Worm (Caenorhabditis elegans) whole organism, midembryonic: ENCODE measurements around the gene F47B8.14.

Experiments
- T22C8.4 ChIP-seq: fragments of 200-800 bp; sonication (Bioruptor generic); IDR thresholded peaks from 2 replicates; pipeline ENCODE4 v1.3.6; 2022; ENCODE audit warnings: missing genetic modification characterization, missing compliant biosample characterization
- cog-1 ChIP-seq: sonication (generic microtip); optimal IDR thresholded peaks from 2 replicates; lab custom pipeline; 2016; ENCODE audit warnings: missing genetic modification characterization, missing compliant biosample characterization
- flt-1 ChIP-seq: fragments of 200-800 bp; sonication (Bioruptor generic); IDR thresholded peaks from 2 replicates; pipeline ENCODE4 v1.3.6; 2022; ENCODE audit warnings: missing genetic modification characterization, missing compliant biosample characterization
- klf-2 ChIP-seq: fragments of 200-800 bp; sonication (Bioruptor generic); conservative IDR thresholded peaks from 2 replicates; pipeline ENCODE4 v1.3.6; 2022; ENCODE audit warnings: missing genetic modification reagents, missing genetic modification characterization, missing compliant biosample characterization
- med-1 ChIP-seq: sonication (generic microtip); optimal IDR thresholded peaks from 2 replicates; lab custom pipeline; 2017; ENCODE audit warnings: missing genetic modification characterization, mild to moderate bottlenecking, missing compliant biosample characterization, antibody characterized with exemption, missing genetic modification reagents; ENCODE audit not compliant: insufficient read depth
- ref-1 ChIP-seq: fragments of 200-800 bp; sonication (Bioruptor generic); conservative IDR thresholded peaks from 2 replicates; pipeline ENCODE4 v1.3.6; 2022; ENCODE audit warnings: missing genetic modification reagents, missing genetic modification characterization, missing compliant biosample characterization
- tab-1 ChIP-seq: fragments of 200-800 bp; sonication (Bioruptor generic); IDR thresholded peaks from 2 replicates; pipeline ENCODE4 v1.3.6; 2022; ENCODE audit warnings: missing genetic modification characterization, missing compliant biosample characterization
- ztf-23 ChIP-seq: fragments of 200-800 bp; sonication (Bioruptor generic); IDR thresholded peaks from 2 replicates; pipeline ENCODE4 v1.3.6; 2022; ENCODE audit warnings: missing genetic modification reagents, missing genetic modification characterization, missing compliant biosample characterization
- ztf-29 ChIP-seq: fragments of 200-800 bp; sonication (Bioruptor generic); IDR thresholded peaks from 2 replicates; pipeline ENCODE4 v1.3.6; 2022; ENCODE audit warnings: missing genetic modification reagents, missing genetic modification characterization, missing compliant biosample characterization

Gene F47B8.14

DNA sequence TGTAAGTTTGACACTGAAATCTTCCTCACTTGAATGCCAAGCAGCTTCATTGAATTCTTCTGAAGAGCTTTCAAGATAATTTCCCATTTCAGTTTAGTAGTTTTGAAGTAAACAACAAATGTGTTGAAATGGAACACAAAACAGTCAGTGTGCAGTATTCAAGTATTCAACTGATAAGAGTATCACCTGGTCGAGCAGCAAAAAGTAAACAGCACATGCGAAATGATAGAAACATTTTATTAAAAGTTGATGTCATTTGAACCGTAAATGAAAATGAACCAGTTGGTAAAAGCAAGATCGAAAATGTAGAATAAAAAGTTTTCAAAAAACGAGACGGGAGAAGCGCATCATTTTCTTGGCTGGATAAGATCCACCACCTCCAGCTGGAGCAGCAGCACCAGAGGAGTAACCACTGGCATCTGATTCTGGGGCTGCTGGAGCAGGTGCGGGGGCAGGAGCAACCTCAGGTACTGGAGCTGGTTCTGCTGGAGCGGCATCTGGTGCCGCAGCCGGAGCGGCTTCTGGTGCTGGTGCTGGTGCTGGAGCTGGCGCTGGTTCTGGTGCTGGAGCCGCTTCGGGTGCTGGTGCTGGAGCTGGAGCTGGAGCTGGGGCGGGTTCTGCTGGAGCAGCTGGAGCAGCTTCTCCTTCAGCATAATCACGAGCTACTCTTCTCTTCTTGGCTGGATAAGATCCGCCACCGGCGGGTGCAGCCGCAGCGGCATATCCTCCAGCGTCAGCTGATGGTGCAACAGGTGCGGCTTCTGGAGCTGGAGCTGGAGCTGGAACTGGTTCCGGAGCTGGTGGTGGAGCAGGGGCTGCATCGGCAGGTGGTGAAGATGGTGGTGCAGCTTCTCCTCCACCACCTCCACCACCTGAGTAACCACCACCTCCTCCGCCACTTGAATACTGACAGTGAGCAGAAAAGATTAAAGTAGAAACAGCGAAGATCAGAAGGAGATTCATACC is 4.4 kb downstream of the F47B8.14 start, which contains the start of the genes F47B8.4 and F47B8.18:
TSS of gene F47B8.4 (minus strand) at position 172 of the 966 bp plus-strand sequence.
TSS of gene F47B8.18 (minus strand) at position 963 of the 966 bp plus-strand sequence.
- no peak for TF ChIP-seq ref-1 (GFP tag; lab: Robert Waterston, UW)
- no peak for TF ChIP-seq T22C8.4
- no peak for TF ChIP-seq ztf-23 (GFP tag; lab: Robert Waterston, UW)
- no peak for TF ChIP-seq ztf-29 (GFP tag; lab: Robert Waterston, UW)
- no peak for TF ChIP-seq flt-1 (GFP tag; lab: Robert Waterston, UW)
- no peak for TF ChIP-seq klf-2
- no peak for TF ChIP-seq tab-1
- TF ChIP-seq cog-1 (tag; lab: Kevin White, UChicago): no peak
- no peak for TF ChIP-seq med-1

DNA sequence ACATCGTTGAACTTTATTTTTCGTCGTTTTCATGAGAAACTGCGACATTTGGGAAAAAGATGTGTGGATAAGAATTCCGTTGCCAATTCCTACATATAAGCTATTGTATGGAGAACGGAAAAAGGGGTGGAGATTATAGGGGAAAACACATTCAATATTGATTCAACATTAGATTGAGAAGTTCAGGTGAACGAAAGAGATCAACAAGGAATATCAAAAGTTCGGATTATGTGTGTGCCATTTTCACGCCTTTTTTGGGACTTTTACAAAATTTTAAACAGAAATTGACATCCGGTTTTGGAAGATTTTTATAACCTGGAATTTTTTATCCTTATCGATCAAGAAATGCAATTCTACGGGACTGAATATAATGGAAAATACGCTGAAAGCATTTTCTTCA is 7.4 kb downstream of the F47B8.14 start, which contains the start of gene F47B8.5:
TSS of gene F47B8.5 (minus strand) at position 101 of the 400 bp plus-strand sequence.
- TF ChIP-seq tab-1: no peak
- no peak for TF ChIP-seq flt-1 (GFP tag; lab: Robert Waterston, UW)

DNA sequence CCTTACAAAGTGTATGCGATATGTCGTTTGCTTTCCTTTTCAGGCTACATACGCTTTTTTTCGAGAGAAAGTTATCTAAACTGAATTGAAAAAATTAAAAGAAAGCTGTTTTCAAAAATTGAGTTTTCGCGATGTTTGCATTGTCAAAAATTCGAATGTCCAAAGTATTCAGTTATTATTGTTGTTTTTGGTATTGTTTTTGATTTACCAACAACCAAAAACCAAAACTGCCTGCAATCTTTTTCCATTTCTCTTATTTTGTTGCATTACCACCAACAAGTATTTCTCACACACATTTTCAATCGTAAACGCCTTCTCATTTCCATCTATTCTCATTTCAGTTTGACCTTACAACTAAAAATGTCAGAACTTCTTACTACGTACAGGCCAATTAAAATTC is 8.5 kb downstream of the F47B8.14 start, which contains the start of gene pepm-1:
TSS of gene pepm-1 (plus strand) at position 301 of the 400 bp plus-strand sequence.
- TF ChIP-seq T22C8.4 (no peak), ztf-23 (GFP tag; lab: Robert Waterston, UW) (no peak), med-1 (no peak), ztf-29 (GFP tag; lab: Robert Waterston, UW) (no peak), tab-1 (no peak), ref-1 (GFP tag; lab: Robert Waterston, UW) (no peak), klf-2 (no peak), cog-1 (tag; lab: Kevin White, UChicago) (no peak)

DNA sequence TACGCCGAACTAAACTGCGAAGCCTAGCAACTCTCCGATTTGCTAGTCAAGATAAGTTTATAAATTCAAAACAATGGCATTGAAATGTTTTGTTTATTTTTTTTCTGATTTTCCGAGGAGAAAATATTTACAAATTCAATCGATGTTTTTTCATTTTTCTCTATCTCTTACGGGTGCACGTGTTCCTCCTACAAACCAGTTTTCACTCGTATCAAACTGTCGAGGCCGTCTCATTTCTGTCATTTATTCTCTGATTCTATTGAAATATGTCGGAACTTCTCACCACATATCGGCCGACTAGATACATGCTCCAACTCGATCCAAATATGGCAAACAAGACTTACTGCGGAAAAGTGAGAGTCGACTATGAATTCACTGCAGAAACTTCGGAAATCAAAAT is 11.1 kb downstream of the F47B8.14 start, which contains the start of gene F47B8.8:
TSS of gene F47B8.8 (plus strand) at position 257 of the 400 bp plus-strand sequence.
- no peak for TF ChIP-seq klf-2
- no peak for TF ChIP-seq tab-1
- TF ChIP-seq med-1: no peak
- TF ChIP-seq ztf-29 (GFP tag; lab: Robert Waterston, UW): no peak
- TF ChIP-seq T22C8.4: no peak
- no peak for TF ChIP-seq ref-1 (GFP tag; lab: Robert Waterston, UW)
- no peak for TF ChIP-seq flt-1 (GFP tag; lab: Robert Waterston, UW)
- no peak for TF ChIP-seq ztf-23 (GFP tag; lab: Robert Waterston, UW)
- TF ChIP-seq cog-1 (tag; lab: Kevin White, UChicago): no peak

DNA sequence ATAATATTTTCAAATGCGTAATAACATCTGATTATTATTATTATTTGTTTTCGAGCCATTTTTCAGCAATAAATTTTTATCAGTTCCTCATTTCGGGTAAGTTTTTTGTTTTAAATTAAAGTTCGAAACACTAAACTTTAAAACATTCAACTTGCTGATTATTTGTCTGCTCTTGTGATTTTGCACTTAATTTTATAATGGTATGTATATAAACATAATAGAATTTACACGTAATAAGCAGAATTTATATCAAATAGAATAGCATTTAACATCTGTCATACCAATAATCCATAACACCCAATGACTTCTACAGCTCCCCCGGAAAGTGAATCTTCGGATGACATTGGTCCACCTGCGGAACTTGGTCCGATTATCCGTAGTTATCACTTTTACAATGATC is 12.8 kb downstream of the F47B8.14 start, which contains the start of gene srm-4:
TSS of gene srm-4 (plus strand) at position 301 of the 400 bp plus-strand sequence.
- no peak for TF ChIP-seq ref-1 (GFP tag; lab: Robert Waterston, UW)
- no peak for TF ChIP-seq klf-2
- TF ChIP-seq flt-1 (GFP tag; lab: Robert Waterston, UW): no peak
- no peak for TF ChIP-seq T22C8.4
- no peak for TF ChIP-seq tab-1
- no peak for TF ChIP-seq ztf-29 (GFP tag; lab: Robert Waterston, UW)
- TF ChIP-seq ztf-23 (GFP tag; lab: Robert Waterston, UW): no peak
- TF ChIP-seq med-1: no peak

DNA sequence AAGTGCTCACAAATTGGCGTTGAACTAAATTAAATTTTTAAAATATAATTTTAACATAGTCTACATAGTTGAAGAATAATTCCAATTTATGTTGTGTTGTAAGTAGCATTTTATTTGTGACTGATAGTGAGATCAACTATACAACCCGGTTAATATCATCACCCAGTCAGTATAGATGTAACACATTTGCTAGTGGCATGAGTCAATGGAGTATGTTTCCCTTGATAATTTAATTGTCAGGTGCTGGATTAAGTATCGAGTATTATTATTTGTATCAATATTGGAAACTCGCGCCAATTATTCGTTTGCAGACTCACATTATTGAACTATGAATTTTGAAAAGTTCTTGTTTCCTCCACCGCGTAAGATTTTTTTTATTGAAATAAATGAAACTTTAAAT is 14.6 kb downstream of the F47B8.14 start, which contains the start of gene srm-5:
TSS of gene srm-5 (plus strand) at position 301 of the 400 bp plus-strand sequence.
- TF ChIP-seq klf-2: no peak
- TF ChIP-seq tab-1: no peak
- TF ChIP-seq ref-1 (GFP tag; lab: Robert Waterston, UW): no peak
- TF ChIP-seq ztf-29 (GFP tag; lab: Robert Waterston, UW): no peak
- TF ChIP-seq cog-1 (tag; lab: Kevin White, UChicago): no peak
- no peak for TF ChIP-seq med-1
- TF ChIP-seq flt-1 (GFP tag; lab: Robert Waterston, UW): no peak

DNA sequence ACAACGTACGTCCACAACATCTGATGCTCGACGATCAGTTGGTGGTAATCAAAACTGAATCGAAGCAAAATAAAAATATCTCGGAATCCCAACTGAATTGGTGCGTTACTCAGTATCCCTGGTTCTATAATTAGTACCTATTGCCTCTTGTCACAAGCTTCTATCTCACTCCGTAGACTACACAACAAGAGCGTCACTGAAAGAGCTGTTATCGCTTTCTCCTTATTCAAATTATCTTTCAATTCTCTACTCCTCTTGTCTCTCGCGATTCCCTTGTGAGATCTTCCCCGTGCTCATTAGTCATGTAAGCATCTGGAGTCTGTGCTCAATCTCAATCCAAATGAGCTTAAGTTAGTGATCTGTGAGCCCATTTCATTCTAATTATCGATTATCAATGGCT is 16.3 kb downstream of the F47B8.14 start, which contains the start of gene srm-6:
TSS of gene srm-6 (plus strand) at position 301 of the 400 bp plus-strand sequence.
- no peak for TF ChIP-seq ref-1 (GFP tag; lab: Robert Waterston, UW)
- no peak for TF ChIP-seq T22C8.4
- no peak for TF ChIP-seq flt-1 (GFP tag; lab: Robert Waterston, UW)
- TF ChIP-seq klf-2: no peak
- TF ChIP-seq tab-1: no peak
- TF ChIP-seq ztf-29 (GFP tag; lab: Robert Waterston, UW): no peak
- no peak for TF ChIP-seq cog-1 (tag; lab: Kevin White, UChicago)
- no peak for TF ChIP-seq med-1
- no peak for TF ChIP-seq ztf-23 (GFP tag; lab: Robert Waterston, UW)

DNA sequence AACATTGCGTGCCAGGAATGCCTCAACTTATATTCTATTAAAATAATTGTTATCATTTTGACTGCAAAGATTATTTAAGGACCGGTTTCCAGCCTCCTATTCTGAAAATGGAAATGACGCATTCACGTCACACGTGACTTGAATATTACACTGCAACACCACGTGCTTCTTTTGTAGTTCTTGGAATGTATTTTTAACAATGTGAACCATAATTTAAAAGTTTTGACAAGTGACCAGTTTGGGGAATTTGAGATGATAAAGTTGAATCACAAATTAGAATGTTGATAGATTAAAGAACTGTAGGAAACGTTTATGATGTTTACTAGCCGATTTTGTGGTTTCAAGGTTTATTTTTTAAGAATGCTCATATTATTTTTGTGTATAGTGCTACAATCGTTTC is 21.3 kb downstream of the F47B8.14 start, which contains the start of gene F47B8.10:
TSS of gene F47B8.10 (plus strand) at position 301 of the 400 bp plus-strand sequence.
- TF ChIP-seq klf-2 (no peak), ref-1 (GFP tag; lab: Robert Waterston, UW) (no peak), flt-1 (GFP tag; lab: Robert Waterston, UW) (no peak), med-1 (no peak)

DNA sequence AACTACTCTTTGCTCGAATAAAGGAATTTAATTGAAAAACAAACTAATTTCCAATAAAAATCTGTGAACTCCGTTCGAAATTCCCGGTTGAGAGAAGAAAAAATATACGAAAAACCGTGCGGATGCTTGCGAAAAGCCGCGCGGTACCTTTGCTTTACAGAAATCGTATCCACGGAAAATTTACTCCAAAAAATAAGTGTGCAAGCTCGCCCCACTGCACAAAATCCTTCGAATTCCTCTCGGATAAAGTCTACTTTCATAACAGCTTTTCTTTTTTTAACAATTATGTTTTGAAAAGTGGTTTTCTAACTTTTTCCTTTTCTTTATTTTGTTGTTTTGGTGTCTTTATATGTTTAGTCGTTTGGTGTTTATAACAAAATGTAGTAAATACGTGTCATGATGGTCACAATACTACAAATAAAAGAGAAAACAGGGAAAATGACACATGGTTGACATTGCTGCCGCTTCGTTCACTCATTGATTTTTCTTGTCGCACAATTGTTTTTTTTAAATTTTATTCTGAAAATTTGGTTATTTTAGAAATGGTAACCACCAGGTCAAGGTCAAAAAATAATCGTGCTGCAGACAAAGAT is 27.0 kb downstream of the F47B8.14 start, which contains the start of gene cept-2:
TSS of gene cept-2 (plus strand) at position 533 of the 593 bp plus-strand sequence.
- TF ChIP-seq ztf-23 (GFP tag; lab: Robert Waterston, UW) (peak; percentile 77), flt-1 (GFP tag; lab: Robert Waterston, UW) (peak; percentile 78), cog-1 (tag; lab: Kevin White, UChicago) (peak; percentile 84), T22C8.4 (no peak), ref-1 (GFP tag; lab: Robert Waterston, UW) (no peak), med-1 (no peak), klf-2 (0 out of 2 replicates have a peak, but pooled peaks have one; percentile 54)
